Worm (Caenorhabditis elegans): Measurements from ENCODE around the gene F48F7.5.

DNA sequence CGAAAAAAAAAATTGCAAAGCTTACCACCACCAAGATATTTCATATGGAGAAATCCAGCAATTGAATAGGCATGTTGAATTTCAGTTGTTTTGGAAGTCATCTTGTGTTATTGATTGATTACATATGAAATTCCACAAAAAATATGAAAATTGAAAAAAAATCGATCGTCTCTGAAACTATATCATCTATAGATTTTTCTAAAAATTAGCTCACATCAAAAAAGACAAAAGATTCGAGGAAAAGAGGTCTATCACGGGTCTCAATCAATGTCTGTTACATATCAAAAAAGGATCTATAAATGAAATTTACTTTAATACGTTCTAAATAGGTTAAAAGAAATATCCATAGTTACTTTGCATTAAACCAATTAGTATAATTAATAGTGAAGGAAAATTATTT is 37.0 kb downstream of the F48F7.5 start, which contains the start of gene tbc-19:
- TF ChIP-seq lin-13 (GFP tag; optimal IDR thresholded peaks at IDR 0.05) (no peak), ztf-11 (tag; optimal IDR thresholded peaks at IDR 0.05) (no peak)
